Worm (Caenorhabditis elegans): Measurements from ENCODE around the gene K01D12.8.

- TF ChIP-seq nhr-80 (tag; optimal IDR thresholded peaks at IDR 0.05) (no peak), pha-4 (tag; optimal IDR thresholded peaks at IDR 0.05) (no peak), ceh-100 (GFP tag; IDR thresholded peaks at IDR 0.05) (no peak), rec-8 (tag; optimal IDR thresholded peaks at IDR 0.05) (no peak), ets-4 (GFP tag; optimal IDR thresholded peaks at IDR 0.05) (no peak), mcd-1 (GFP tag; IDR thresholded peaks at IDR 0.05) (no peak), nfyb-1 (GFP tag; IDR thresholded peaks at IDR 0.05) (no peak)
Measured at ce11 chrV:12433717-12434116, 31.3 kb downstream of the K01D12.8 start, which contains the start of gene srh-25.

All from whole organism, young adult.